Worm (Caenorhabditis elegans): ENCODE results near the gene ins-6.

ins-6 gene

ce11 chrII:6000136-6000535 is at the start of gene ins-6:
Gene ins-6, plus strand, starts transcription at chrII:6000436.
- no peak for TF ChIP-seq B0019.2 (GFP tag; conservative IDR thresholded peaks at IDR 0.05)
- no peak for TF ChIP-seq fkh-3 (tag; optimal IDR thresholded peaks at IDR 0.05)
- no peak for TF ChIP-seq snpc-4 (GFP tag; optimal IDR thresholded peaks at IDR 0.05)
- no peak for TF ChIP-seq snpc-4 (tag; optimal IDR thresholded peaks at IDR 0.05)
- no peak for TF ChIP-seq dpl-1 (GFP tag; optimal IDR thresholded peaks at IDR 0.05)
- TF ChIP-seq Y95B8A.8 (GFP tag; IDR thresholded peaks at IDR 0.05) = no peak
- TF ChIP-seq cebp-2 (GFP tag; IDR thresholded peaks at IDR 0.05) = no peak
- no peak for TF ChIP-seq lin-40 (tag; optimal IDR thresholded peaks at IDR 0.05)
- no peak for TF ChIP-seq F37B4.10 (GFP tag; IDR thresholded peaks at IDR 0.05)
- TF ChIP-seq lin-26 (GFP tag; IDR thresholded peaks at IDR 0.05) = no peak
- TF ChIP-seq ztf-22 (GFP tag; optimal IDR thresholded peaks at IDR 0.05) = no peak
- no peak for TF ChIP-seq nhr-80 (tag; optimal IDR thresholded peaks at IDR 0.05)
- TF ChIP-seq gei-17 (GFP tag; optimal IDR thresholded peaks at IDR 0.05) = no peak
- TF ChIP-seq Y67H2A.10 (GFP tag; conservative IDR thresholded peaks at IDR 0.05) = no peak
- no peak for TF ChIP-seq aptf-3 (GFP tag; IDR thresholded peaks at IDR 0.05)

- TF ChIP-seq zfh-2 (GFP tag; conservative IDR thresholded peaks at IDR 0.05) (peak; percentile 50; the same call in 1 of the 2 replicates), B0336.3 (GFP tag; IDR thresholded peaks at IDR 0.05) (no peak)
Observed at ce11 chrII:5950657-5951056, 49.6 kb upstream of the ins-6 start.

- TF ChIP-seq hmg-1.2 (GFP tag; IDR thresholded peaks at IDR 0.05) (no peak), C06A6.2 (GFP tag; conservative IDR thresholded peaks at IDR 0.05) (no peak), ceh-58 (GFP tag; IDR thresholded peaks at IDR 0.05) (no peak), B0019.2 (GFP tag; conservative IDR thresholded peaks at IDR 0.05) (no peak), rpc-1 (optimal IDR thresholded peaks at IDR 0.05) (no peak), rpc-1 (tag; optimal IDR thresholded peaks at IDR 0.05) (no peak), tbx-9 (tag; optimal IDR thresholded peaks at IDR 0.05; ENCODE audit: borderline replicate concordance) (no peak), nhr-90 (tag; optimal IDR thresholded peaks at IDR 0.05) (no peak)
Observed at ce11 chrII:5951745-5952144, 48.5 kb upstream of the ins-6 start.

ce11 chrII:5952214-5952613 is 48.0 kb upstream of the ins-6 start:
- TF ChIP-seq lsl-1 (GFP tag; optimal IDR thresholded peaks at IDR 0.05) (no peak), ceh-27 (GFP tag; optimal IDR thresholded peaks at IDR 0.05) (no peak), lin-54 (GFP tag; optimal IDR thresholded peaks at IDR 0.05) (no peak), F57A8.1 (GFP tag; optimal IDR thresholded peaks at IDR 0.05) (no peak), dpff-1 (tag; optimal IDR thresholded peaks at IDR 0.05) (no peak), nfyb-1 (GFP tag; IDR thresholded peaks at IDR 0.05) (no peak), C17E4.6 (GFP tag; IDR thresholded peaks at IDR 0.05) (no peak), zfh-2 (GFP tag; conservative IDR thresholded peaks at IDR 0.05) (no peak), Y53G8AR.9 (GFP tag; conservative IDR thresholded peaks at IDR 0.05) (no peak)

ce11 chrII:5955638-5956167 is 44.5 kb upstream of the ins-6 start:
- no peak for TF ChIP-seq egrh-3 (GFP tag; IDR thresholded peaks at IDR 0.05)

- TF ChIP-seq F57C9.4 (tag; optimal IDR thresholded peaks at IDR 0.05) (no peak), F39B2.1 (GFP tag; IDR thresholded peaks at IDR 0.05) (no peak), rec-8 (tag; optimal IDR thresholded peaks at IDR 0.05) (no peak), snpc-4 (GFP tag; optimal IDR thresholded peaks at IDR 0.05) (no peak), snpc-4 (tag; optimal IDR thresholded peaks at IDR 0.05) (no peak), F22D6.2 (tag; optimal IDR thresholded peaks at IDR 0.05) (no peak), ztf-26 (tag; optimal IDR thresholded peaks at IDR 0.05) (no peak), hmg-20 (GFP tag; IDR thresholded peaks at IDR 0.05) (no peak), athp-1 (tag; optimal IDR thresholded peaks at IDR 0.05) (no peak), fkh-3 (tag; optimal IDR thresholded peaks at IDR 0.05) (no peak), akir-1 (GFP tag; optimal IDR thresholded peaks at IDR 0.05) (no peak), sptf-2 (GFP tag; optimal IDR thresholded peaks at IDR 0.05) (no peak), ccch-3 (GFP tag; optimal IDR thresholded peaks at IDR 0.05) (no peak)
Observed at ce11 chrII:5956583-5956982, 43.7 kb upstream of the ins-6 start, which contains the start of gene casy-1. Gene casy-1, minus strand, starts transcription at chrII:5956683.
